Worm (Caenorhabditis elegans) whole organism, L2 larva: ENCODE measurements around the gene ZC204.17.

ENCODE experiments used
- ceh-82 ChIP-seq: fragments of 150-350 bp; optimal IDR thresholded peaks from 2 replicates; lab custom pipeline; 2014; ENCODE audit warnings: missing biosample characterization, missing genetic modification characterization
- mbf-1 ChIP-seq: sonication (generic microtip); optimal IDR thresholded peaks from 2 replicates; lab custom pipeline; 2017; ENCODE audit warnings: missing biosample characterization, missing genetic modification characterization
- nhr-6 ChIP-seq: fragments of 150-350 bp; optimal IDR thresholded peaks from 2 replicates; lab custom pipeline; 2014; ENCODE audit warnings: missing biosample characterization, missing genetic modification characterization
- unc-62 ChIP-seq: fragments of 150-350 bp; optimal IDR thresholded peaks from 2 replicates; lab custom pipeline; 2014; ENCODE audit warnings: missing biosample characterization, missing genetic modification reagents, missing genetic modification characterization
- ztf-11 ChIP-seq: sonication (generic microtip); optimal IDR thresholded peaks from 2 replicates; lab custom pipeline; 2017; ENCODE audit warnings: missing biosample characterization, missing genetic modification characterization

- TF ChIP-seq unc-62 (GFP tag; lab: Kevin White, UChicago): no peak
- TF ChIP-seq ztf-11 (tag; lab: Kevin White, UChicago): no peak
- TF ChIP-seq nhr-6 (tag; lab: Kevin White, UChicago): no peak
- no peak for TF ChIP-seq mbf-1
- no peak for TF ChIP-seq ceh-82 (tag; lab: Kevin White, UChicago)
Observed at ce11 chrII:1694530-1694929, 48.4 kb upstream of the ZC204.17 start, which contains the start of gene fbxc-26.
